Fruit fly (Drosophila melanogaster): Measurements from ENCODE around the gene PolA2.

PolA2 gene

dm6 chr3R:27263434-27264215, 24.7 kb downstream of the PolA2 start, which contains the start of gene woc (continued):
- TF ChIP-seq Aef1 (GFP tag; IDR thresholded peaks at IDR 0.05) (peak; percentile 57; the same call in 2 of the 3 replicates), slp2 (GFP tag; optimal IDR thresholded peaks at IDR 0.05) (peak; percentile 32), CG1792 (GFP tag; optimal IDR thresholded peaks at IDR 0.05) (peak; percentile 5), tx (GFP tag; optimal IDR thresholded peaks at IDR 0.05) (peak; percentile 49), az2 (GFP tag; optimal IDR thresholded peaks at IDR 0.05) (peak; percentile 27), fd102C (GFP tag; optimal IDR thresholded peaks at IDR 0.05) (no peak), CG9797 (GFP tag; optimal IDR thresholded peaks at IDR 0.05) (peak; percentile 89), CG4730 (GFP tag; IDR thresholded peaks at IDR 0.05) (peak; percentile 29; the same call in 1 of the 2 replicates), Chrac-16 (GFP tag; optimal IDR thresholded peaks at IDR 0.05) (peak; percentile 9), CG4854 (GFP tag; optimal IDR thresholded peaks at IDR 0.05) (no peak), CG13624 (GFP tag; optimal IDR thresholded peaks at IDR 0.05) (peak; percentile 46), Hmr (GFP tag; optimal IDR thresholded peaks at IDR 0.05) (peak; percentile 43), HLH54F (GFP tag; optimal IDR thresholded peaks at IDR 0.05) (peak; percentile 78), Bdp1 (GFP tag; optimal IDR thresholded peaks at IDR 0.05) (peak; percentile 46), ap (GFP tag; IDR thresholded peaks at IDR 0.05) (0 out of 2 replicates have a peak, but pooled peaks have one; percentile 42), CG4707 (GFP tag; optimal IDR thresholded peaks at IDR 0.05) (no peak), CG34422 (GFP tag; IDR thresholded peaks at IDR 0.05) (peak; percentile 96), Hsf (GFP tag; optimal IDR thresholded peaks at IDR 0.05) (peak; percentile 54), dm (GFP tag; optimal IDR thresholded peaks at IDR 0.05) (peak; percentile 70), Elba2 (GFP tag; optimal IDR thresholded peaks at IDR 0.05) (peak; percentile 98), CG3407 (GFP tag; optimal IDR thresholded peaks at IDR 0.05) (peak; percentile 8), YL-1 (GFP tag; optimal IDR thresholded peaks at IDR 0.05) (peak; percentile 68), sens (GFP tag) (peak; percentile 94), Bgb (GFP tag; IDR thresholded peaks at IDR 0.05; ENCODE audit: partially characterized antibody) (peak; percentile 91), zfh1 (GFP tag; IDR thresholded peaks at IDR 0.05) (peak; percentile 51; the same call in 2 of the 3 replicates), CG3726 (GFP tag; IDR thresholded peaks at IDR 0.05) (peak; percentile 55; the same call in 1 of the 3 replicates), ac (GFP tag; optimal IDR thresholded peaks at IDR 0.05) (no peak), CG7963 (GFP tag; IDR thresholded peaks at IDR 0.05; ENCODE audit: partially characterized antibody) (peak; percentile 82), E2f2 (GFP tag; IDR thresholded peaks at IDR 0.05) (peak; percentile 83), cg (GFP tag; optimal IDR thresholded peaks at IDR 0.05) (peak; percentile 98), Dip3 (GFP tag; optimal IDR thresholded peaks at IDR 0.05) (peak; percentile 28), prd (optimal IDR thresholded peaks at IDR 0.05) (no peak), prd (GFP tag; IDR thresholded peaks at IDR 0.05) (peak; percentile 69; the same call in 2 of the 3 replicates), vvl (GFP tag; IDR thresholded peaks at IDR 0.05) (peak; percentile 45), Mes4 (GFP tag; optimal IDR thresholded peaks at IDR 0.05) (no peak), Ets97D (GFP tag; optimal IDR thresholded peaks at IDR 0.05) (peak; percentile 76), CG1603 (tag; optimal IDR thresholded peaks at IDR 0.05) (peak; percentile 81), NC2β (GFP tag; optimal IDR thresholded peaks at IDR 0.05) (peak; percentile 56), CG12391 (tag; optimal IDR thresholded peaks at IDR 0.05) (peak; percentile 39), HLHmδ (GFP tag; optimal IDR thresholded peaks at IDR 0.05) (peak; percentile 14), CrebB (tag; optimal IDR thresholded peaks at IDR 0.05) (no peak), CG31224 (GFP tag; IDR thresholded peaks at IDR 0.05) (peak; percentile 43; the same call in 1 of the 2 replicates), CG8944 (GFP tag; optimal IDR thresholded peaks at IDR 0.05) (no peak), CG18262 (tag; optimal IDR thresholded peaks at IDR 0.05) (peak; percentile 33), wdn (GFP tag; IDR thresholded peaks at IDR 0.05) (peak; percentile 69), CG6689 (GFP tag; IDR thresholded peaks at IDR 0.05) (peak; percentile 56), pnt (GFP tag; optimal IDR thresholded peaks at IDR 0.05) (peak; percentile 50), CG34376 (GFP tag; optimal IDR thresholded peaks at IDR 0.05) (no peak), CG11696 (GFP tag; IDR thresholded peaks at IDR 0.05) (peak; percentile 26; the same call in 1 of the 2 replicates), CG7928 (GFP tag; optimal IDR thresholded peaks at IDR 0.05) (peak; percentile 93)

Data from whole organism, embryonic.